Worm (Caenorhabditis elegans) whole organism, L4/young adult: ENCODE data around the gene srh-17.
A peak's percentile ranks its signal among the peaks of the same experiment; 100 is the strongest.

Experiments used
- W03F9.2 ChIP-seq: fragments of 150-350 bp; optimal IDR thresholded peaks from 2 replicates; lab custom pipeline; 2014; ENCODE audit warnings: missing biosample characterization, missing genetic modification characterization
- dao-5 ChIP-seq: sonication (generic microtip); optimal IDR thresholded peaks from 2 replicates; lab custom pipeline; 2016; ENCODE audit warnings: missing genotype, missing genetic modification characterization, moderate library complexity, missing compliant biosample characterization

DNA sequence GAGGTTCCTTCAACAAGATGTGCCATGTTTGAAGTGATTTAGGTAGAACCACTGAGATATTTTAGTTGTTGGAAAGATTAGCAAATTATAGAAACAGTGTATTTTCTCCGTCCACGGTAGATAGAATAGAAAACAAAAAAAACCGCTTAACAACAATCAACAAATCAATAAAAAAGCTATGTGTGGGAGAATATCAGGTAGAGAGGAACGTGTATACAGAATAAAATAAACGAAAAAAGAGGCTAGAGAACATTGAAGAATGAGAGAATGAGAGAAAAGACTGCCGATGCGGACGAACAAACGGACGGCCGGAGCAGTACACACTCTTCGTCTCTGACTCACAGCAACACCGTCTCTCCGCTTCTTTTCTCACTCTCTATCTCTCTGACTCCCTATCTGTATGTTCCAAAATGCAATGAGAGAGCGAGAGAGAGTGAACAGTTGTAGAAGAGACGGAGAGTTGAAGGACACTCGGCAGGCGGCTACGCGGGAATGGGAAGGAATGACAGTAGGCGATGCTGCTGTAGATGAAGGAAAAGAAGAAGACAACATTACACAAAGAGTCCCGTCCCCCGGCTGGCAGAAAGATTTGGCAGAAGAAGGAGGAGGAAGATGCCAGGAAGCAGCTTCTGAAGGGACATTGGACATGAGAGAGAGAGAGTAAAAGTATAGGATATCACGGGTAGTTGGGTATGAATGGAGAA lies 35.7 kb downstream of the srh-17 start, which contains the start of gene unc-112:
- TF ChIP-seq dao-5 (tag; lab: Kevin White, UChicago) (no peak), W03F9.2 (tag; lab: Kevin White, UChicago) (peak; percentile 77)
